Worm (Caenorhabditis elegans): ENCODE measurements around the gene csn-5.

DNA sequence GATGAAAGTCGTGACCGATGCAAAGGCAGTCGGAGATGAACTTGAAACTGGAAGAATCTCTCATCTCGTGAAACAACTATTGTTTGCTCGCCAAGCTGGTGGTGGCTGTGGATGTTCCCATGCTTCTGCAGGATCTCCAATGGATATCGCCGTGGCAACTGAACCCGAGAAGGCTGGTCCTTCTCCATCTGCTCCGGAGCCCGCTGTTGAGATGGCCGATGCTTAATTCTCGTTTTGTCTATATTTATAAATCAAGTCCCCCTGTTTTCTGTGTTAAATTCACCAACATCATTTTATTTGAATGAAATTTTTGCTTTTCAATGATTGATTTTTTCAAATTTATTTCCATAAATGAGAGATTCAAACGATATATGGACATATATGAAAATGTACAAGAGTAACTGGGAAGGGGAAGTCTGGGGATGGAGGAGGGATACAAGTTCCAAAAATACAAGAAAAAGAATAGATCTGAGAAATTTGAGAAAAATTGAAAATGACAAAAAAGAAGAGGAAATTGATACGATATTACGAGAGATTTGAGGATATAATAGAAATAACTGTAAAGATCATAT lies 1.5 kb downstream of the csn-5 start:
- TF ChIP-seq skn-1 (tag; optimal IDR thresholded peaks at IDR 0.05) (no peak), nhr-11 (tag; optimal IDR thresholded peaks at IDR 0.05) (no peak), unc-62 (GFP tag; optimal IDR thresholded peaks at IDR 0.05) (no peak), zag-1 (tag; optimal IDR thresholded peaks at IDR 0.05) (no peak), ceh-82 (tag; optimal IDR thresholded peaks at IDR 0.05) (no peak), R02D3.7 (tag; optimal IDR thresholded peaks at IDR 0.05) (no peak), nhr-12 (tag; optimal IDR thresholded peaks at IDR 0.05) (no peak), snpc-4 (tag; optimal IDR thresholded peaks at IDR 0.05) (no peak), elt-3 (tag; optimal IDR thresholded peaks at IDR 0.05) (no peak), ztf-11 (tag; optimal IDR thresholded peaks at IDR 0.05) (no peak), ama-1 (optimal IDR thresholded peaks at IDR 0.05) (no peak), lin-11 (tag; optimal IDR thresholded peaks at IDR 0.05) (no peak)
